Fruit fly (Drosophila melanogaster): ENCODE data around the gene comm3.

Gene comm3

dm6 chr3L:15616900-15617299 is 30.7 kb downstream of the comm3 start (continued):
- no peak for TF ChIP-seq jigr1 (GFP tag; IDR thresholded peaks at IDR 0.05)
- peak; percentile 67 for TF ChIP-seq crol (GFP tag; IDR thresholded peaks at IDR 0.05)
- no peak for TF ChIP-seq zfh1 (GFP tag; IDR thresholded peaks at IDR 0.05)
- 0 out of 2 replicates have a peak, but pooled peaks have one; percentile 8 for TF ChIP-seq wdn (GFP tag; IDR thresholded peaks at IDR 0.05)
- TF ChIP-seq CG10979 (tag; optimal IDR thresholded peaks at IDR 0.05), result no peak

- TF ChIP-seq crc (GFP tag; optimal IDR thresholded peaks at IDR 0.05) (no peak), Max (GFP tag; optimal IDR thresholded peaks at IDR 0.05) (no peak), CG8388 (GFP tag; optimal IDR thresholded peaks at IDR 0.05) (no peak), Meics (GFP tag; optimal IDR thresholded peaks at IDR 0.05) (peak; percentile 55), CG10274 (GFP tag; optimal IDR thresholded peaks at IDR 0.05) (no peak), cwo (GFP tag; optimal IDR thresholded peaks at IDR 0.05) (peak; percentile 10), CG10543 (GFP tag; optimal IDR thresholded peaks at IDR 0.05) (no peak), Aef1 (GFP tag; IDR thresholded peaks at IDR 0.05) (no peak), sens (GFP tag) (no peak), Hmx (GFP tag; optimal IDR thresholded peaks at IDR 0.05) (no peak), odd (GFP tag; optimal IDR thresholded peaks at IDR 0.05) (no peak), kni (GFP tag; optimal IDR thresholded peaks at IDR 0.05) (no peak), CrebB (tag; optimal IDR thresholded peaks at IDR 0.05) (no peak), CG8089 (GFP tag; optimal IDR thresholded peaks at IDR 0.05) (no peak), CG17385 (GFP tag; optimal IDR thresholded peaks at IDR 0.05) (peak; percentile 1), CG9932 (GFP tag; IDR thresholded peaks at IDR 0.05) (no peak), CkIIα-i1 (GFP tag; IDR thresholded peaks at IDR 0.05) (no peak), CG11723 (GFP tag; optimal IDR thresholded peaks at IDR 0.05) (no peak), Chrac-16 (GFP tag; optimal IDR thresholded peaks at IDR 0.05) (no peak), Lim3 (GFP tag; IDR thresholded peaks at IDR 0.05) (no peak), az2 (GFP tag; optimal IDR thresholded peaks at IDR 0.05) (no peak), Dfd (GFP tag; optimal IDR thresholded peaks at IDR 0.05) (no peak), CG2712 (tag; optimal IDR thresholded peaks at IDR 0.05) (peak; percentile 25), CG15269 (tag; optimal IDR thresholded peaks at IDR 0.05) (peak; percentile 2), CG11696 (GFP tag; IDR thresholded peaks at IDR 0.05) (no peak), CG4328 (GFP tag; optimal IDR thresholded peaks at IDR 0.05) (no peak), Poxn (GFP tag; IDR thresholded peaks at IDR 0.05) (no peak), dm (GFP tag; optimal IDR thresholded peaks at IDR 0.05) (no peak), CG1832 (GFP tag; optimal IDR thresholded peaks at IDR 0.05) (no peak), Nf-YC (tag; optimal IDR thresholded peaks at IDR 0.05) (peak; percentile 16), pnt (GFP tag; optimal IDR thresholded peaks at IDR 0.05) (no peak), btn (GFP tag; optimal IDR thresholded peaks at IDR 0.05) (no peak), CG7556 (GFP tag; optimal IDR thresholded peaks at IDR 0.05) (peak; percentile 52), dmrt99B (tag; optimal IDR thresholded peaks at IDR 0.05) (peak; percentile 27), gce (GFP tag; IDR thresholded peaks at IDR 0.05) (no peak), CG13624 (GFP tag; optimal IDR thresholded peaks at IDR 0.05) (no peak), schlank (tag; optimal IDR thresholded peaks at IDR 0.05) (no peak), dimm (GFP tag; IDR thresholded peaks at IDR 0.05) (no peak), CG6854 (GFP tag; optimal IDR thresholded peaks at IDR 0.05) (no peak), phol (tag; optimal IDR thresholded peaks at IDR 0.05) (peak; percentile 19), gem (tag; optimal IDR thresholded peaks at IDR 0.05) (peak; percentile 48), ttk (GFP tag; IDR thresholded peaks at IDR 0.05) (no peak), CG2678 (tag; optimal IDR thresholded peaks at IDR 0.05) (peak; percentile 73), NfI (GFP tag; optimal IDR thresholded peaks at IDR 0.05) (no peak), CG12299 (tag; optimal IDR thresholded peaks at IDR 0.05) (no peak), wdn (GFP tag; IDR thresholded peaks at IDR 0.05) (no peak), CG13123 (GFP tag; optimal IDR thresholded peaks at IDR 0.05) (no peak)
Measured at dm6 chr3L:15616490-15616889, 31.1 kb downstream of the comm3 start.
